Fruit fly (Drosophila melanogaster): ENCODE results near the gene Dys.
A peak's percentile ranks its signal among the peaks of the same experiment; 100 is the strongest.

The Dys gene

dm6 chr3R:19583311-19583710 is 122.4 kb downstream of the Dys start (continued):
- no peak for TF ChIP-seq CG34422 (GFP tag; IDR thresholded peaks at IDR 0.05)
- 0 out of 2 replicates have a peak, but pooled peaks have one; percentile 30 for TF ChIP-seq CG2129 (GFP tag; IDR thresholded peaks at IDR 0.05; ENCODE audit: partially characterized antibody)
- TF ChIP-seq CG14860 (GFP tag; IDR thresholded peaks at IDR 0.05; ENCODE audit: partially characterized antibody), result peak; percentile 37; the same call in 1 of the 3 replicates
- peak; percentile 61 for TF ChIP-seq Doc3 (GFP tag; IDR thresholded peaks at IDR 0.05; ENCODE audit: partially characterized antibody)
- TF ChIP-seq gem (tag; optimal IDR thresholded peaks at IDR 0.05), result peak; percentile 45
- peak; percentile 37 for TF ChIP-seq D19A (tag; optimal IDR thresholded peaks at IDR 0.05)
- TF ChIP-seq CG11085 (GFP tag; IDR thresholded peaks at IDR 0.05), result no peak
- peak; percentile 24; the same call in 1 of the 2 replicates for TF ChIP-seq ara (GFP tag; IDR thresholded peaks at IDR 0.05)
- peak; percentile 1 for TF ChIP-seq Sry-δ (GFP tag; optimal IDR thresholded peaks at IDR 0.05)
- TF ChIP-seq Drgx (GFP tag; IDR thresholded peaks at IDR 0.05), result 0 out of 2 replicates have a peak, but pooled peaks have one; percentile 10
- TF ChIP-seq CG17829 (tag; optimal IDR thresholded peaks at IDR 0.05), result peak; percentile 11
- peak; percentile 26; the same call in 1 of the 3 replicates for TF ChIP-seq CG17361 (GFP tag; IDR thresholded peaks at IDR 0.05)
- TF ChIP-seq knrl (GFP tag; IDR thresholded peaks at IDR 0.05; ENCODE audit: partially characterized antibody), result peak; percentile 52; the same call in 2 of the 3 replicates
- TF ChIP-seq CG10654 (GFP tag; optimal IDR thresholded peaks at IDR 0.05), result no peak
- no peak for TF ChIP-seq lmd (GFP tag; IDR thresholded peaks at IDR 0.05)
- TF ChIP-seq Ets65A (GFP tag), result peak; percentile 56
- TF ChIP-seq otp (GFP tag; IDR thresholded peaks at IDR 0.05), result 0 out of 3 replicates have a peak, but pooled peaks have one; percentile 46

dm6 chr3R:19584818-19585217 is 123.9 kb downstream of the Dys start:
- TF ChIP-seq repo (GFP tag; optimal IDR thresholded peaks at IDR 0.05) (peak; percentile 83), Gsc (GFP tag; IDR thresholded peaks at IDR 0.05) (no peak), CG31441 (GFP tag; IDR thresholded peaks at IDR 0.05) (peak; percentile 88), kni (GFP tag; optimal IDR thresholded peaks at IDR 0.05) (peak; percentile 99), klu (GFP tag; IDR thresholded peaks at IDR 0.05) (no peak), Deaf1 (tag; optimal IDR thresholded peaks at IDR 0.05) (no peak), zf30C (GFP tag; optimal IDR thresholded peaks at IDR 0.05) (no peak), CG9932 (GFP tag; IDR thresholded peaks at IDR 0.05) (peak; percentile 32; the same call in 1 of the 2 replicates), Antp (GFP tag; optimal IDR thresholded peaks at IDR 0.05) (peak; percentile 67), pfk (GFP tag; optimal IDR thresholded peaks at IDR 0.05) (peak; percentile 66), CG10654 (GFP tag; optimal IDR thresholded peaks at IDR 0.05) (peak; percentile 81), Ets97D (GFP tag; optimal IDR thresholded peaks at IDR 0.05) (peak; percentile 28), Kr (GFP tag; optimal IDR thresholded peaks at IDR 0.05) (peak; percentile 99), Ptx1 (GFP tag; IDR thresholded peaks at IDR 0.05) (no peak; the same call in 1 of the 2 replicates), CG17328 (GFP tag; IDR thresholded peaks at IDR 0.05) (peak; percentile 74), CG9797 (GFP tag; optimal IDR thresholded peaks at IDR 0.05) (peak; percentile 53), otp (GFP tag; IDR thresholded peaks at IDR 0.05) (peak; percentile 91), CTCF (GFP tag; optimal IDR thresholded peaks at IDR 0.05) (peak; percentile 50), CG3281 (GFP tag; optimal IDR thresholded peaks at IDR 0.05) (peak; percentile 77), CG31388 (GFP tag; optimal IDR thresholded peaks at IDR 0.05) (peak; percentile 39), Drgx (GFP tag; IDR thresholded peaks at IDR 0.05) (no peak), bowl (GFP tag; IDR thresholded peaks at IDR 0.05) (peak; percentile 51), CG3065 (GFP tag; optimal IDR thresholded peaks at IDR 0.05) (peak; percentile 81), HmgZ (tag; optimal IDR thresholded peaks at IDR 0.05) (peak; percentile 75), Ada2b (GFP tag; IDR thresholded peaks at IDR 0.05) (peak; percentile 27; the same call in 1 of the 2 replicates), Ssrp (tag; optimal IDR thresholded peaks at IDR 0.05) (peak; percentile 31), rib (GFP tag; IDR thresholded peaks at IDR 0.05) (no peak), CG17359 (tag; optimal IDR thresholded peaks at IDR 0.05) (peak; percentile 84), Dip2 (GFP tag; IDR thresholded peaks at IDR 0.05) (no peak), CG7372 (GFP tag; IDR thresholded peaks at IDR 0.05) (no peak), phol (tag; optimal IDR thresholded peaks at IDR 0.05) (peak; percentile 41), Ets65A (GFP tag) (peak; percentile 74), eve (GFP tag; optimal IDR thresholded peaks at IDR 0.05) (no peak), Meics (GFP tag; optimal IDR thresholded peaks at IDR 0.05) (peak; percentile 75), grau (tag; optimal IDR thresholded peaks at IDR 0.05) (no peak), CG1602 (GFP tag; optimal IDR thresholded peaks at IDR 0.05) (peak; percentile 81), CG17829 (tag; optimal IDR thresholded peaks at IDR 0.05) (peak; percentile 79), CG8089 (GFP tag; optimal IDR thresholded peaks at IDR 0.05) (peak; percentile 88)
